Fruit fly (Drosophila melanogaster): Measurements from ENCODE around the gene CG4318.

CG4318 gene

dm6 chrX:13135702-13136101 lies 19.0 kb downstream of the CG4318 start (continued):
- no peak for TF ChIP-seq vfl (GFP tag; optimal IDR thresholded peaks at IDR 0.05)
- TF ChIP-seq E2f2 (GFP tag; IDR thresholded peaks at IDR 0.05), result 0 out of 2 replicates have a peak, but pooled peaks have one; percentile 33
- no peak for TF ChIP-seq CG13296 (GFP tag; optimal IDR thresholded peaks at IDR 0.05)
- TF ChIP-seq CG1647 (GFP tag; optimal IDR thresholded peaks at IDR 0.05), result no peak
- no peak for TF ChIP-seq Fer2 (tag; optimal IDR thresholded peaks at IDR 0.05)
- no peak for TF ChIP-seq cad (GFP tag; optimal IDR thresholded peaks at IDR 0.05)
- no peak for TF ChIP-seq Vsx1 (GFP tag; optimal IDR thresholded peaks at IDR 0.05)
- no peak for TF ChIP-seq Dip2 (GFP tag; IDR thresholded peaks at IDR 0.05)
- TF ChIP-seq CG10462 (GFP tag; optimal IDR thresholded peaks at IDR 0.05), result peak; percentile 17
- TF ChIP-seq CG6254 (GFP tag; optimal IDR thresholded peaks at IDR 0.05), result peak; percentile 9
- no peak for TF ChIP-seq CG6683 (GFP tag; optimal IDR thresholded peaks at IDR 0.05)
- peak; percentile 36 for TF ChIP-seq Atf3 (GFP tag; optimal IDR thresholded peaks at IDR 0.05)
- no peak for TF ChIP-seq ftz-f1 (GFP tag; optimal IDR thresholded peaks at IDR 0.05)
- peak; percentile 74 for TF ChIP-seq unpg (GFP tag; optimal IDR thresholded peaks at IDR 0.05)
- TF ChIP-seq CG34422 (GFP tag; IDR thresholded peaks at IDR 0.05), result peak; percentile 53; the same call in 2 of the 3 replicates
- no peak for TF ChIP-seq HLH54F (GFP tag; optimal IDR thresholded peaks at IDR 0.05)
- no peak for TF ChIP-seq psq (GFP tag; optimal IDR thresholded peaks at IDR 0.05)
- peak; percentile 39 for TF ChIP-seq CG10274 (GFP tag; optimal IDR thresholded peaks at IDR 0.05)
- peak; percentile 44; the same call in 1 of the 3 replicates for TF ChIP-seq Mrtf (GFP tag; IDR thresholded peaks at IDR 0.05)
- TF ChIP-seq Dref (GFP tag; IDR thresholded peaks at IDR 0.05), result no peak
- no peak for TF ChIP-seq CG11560 (tag; IDR thresholded peaks at IDR 0.05)
- TF ChIP-seq fru (optimal IDR thresholded peaks at IDR 0.05), result no peak
- no peak for TF ChIP-seq CG34224 (GFP tag; IDR thresholded peaks at IDR 0.05; ENCODE audit: partially characterized antibody)
- peak; percentile 52 for TF ChIP-seq bcd (GFP tag; optimal IDR thresholded peaks at IDR 0.05)
- TF ChIP-seq D19A (tag; optimal IDR thresholded peaks at IDR 0.05), result peak; percentile 28
- no peak for TF ChIP-seq HLHmδ (GFP tag; optimal IDR thresholded peaks at IDR 0.05)
- no peak for TF ChIP-seq TFAM (GFP tag; optimal IDR thresholded peaks at IDR 0.05)
- TF ChIP-seq chif (GFP tag; optimal IDR thresholded peaks at IDR 0.05), result peak; percentile 42 to 56
- TF ChIP-seq CG4404 (GFP tag; IDR thresholded peaks at IDR 0.05), result no peak
- no peak for TF ChIP-seq CG17186 (GFP tag; optimal IDR thresholded peaks at IDR 0.05)
- TF ChIP-seq E2f1 (GFP tag; IDR thresholded peaks at IDR 0.05), result peak; percentile 51; the same call in 1 of the 2 replicates
- TF ChIP-seq Sox102F (GFP tag; optimal IDR thresholded peaks at IDR 0.05), result peak; percentile 85
- no peak for TF ChIP-seq Bgb (GFP tag; IDR thresholded peaks at IDR 0.05; ENCODE audit: partially characterized antibody)
- TF ChIP-seq caup (GFP tag; optimal IDR thresholded peaks at IDR 0.05; ENCODE audit: severe bottlenecking), result peak; percentile 20
- TF ChIP-seq dmrt11E (tag; optimal IDR thresholded peaks at IDR 0.05), result no peak
- TF ChIP-seq twi (tag; optimal IDR thresholded peaks at IDR 0.05), result no peak
- TF ChIP-seq sim (GFP tag; IDR thresholded peaks at IDR 0.05), result peak; percentile 40; the same call in 1 of the 2 replicates
- peak; percentile 39 for TF ChIP-seq CG12769 (tag; optimal IDR thresholded peaks at IDR 0.05)
- TF ChIP-seq pho (GFP tag; optimal IDR thresholded peaks at IDR 0.05), result peak; percentile 2
- peak; percentile 31; the same call in 1 of the 2 replicates for TF ChIP-seq danr (GFP tag; IDR thresholded peaks at IDR 0.05)
- no peak for TF ChIP-seq hkb (optimal IDR thresholded peaks at IDR 0.05)
- TF ChIP-seq hkb (GFP tag; IDR thresholded peaks at IDR 0.05), result peak; percentile 68
- peak; percentile 13 for TF ChIP-seq CG17568 (GFP tag; optimal IDR thresholded peaks at IDR 0.05)
- TF ChIP-seq chn (GFP tag; optimal IDR thresholded peaks at IDR 0.05), result peak; percentile 25
- TF ChIP-seq Chrac-16 (GFP tag; optimal IDR thresholded peaks at IDR 0.05), result peak; percentile 46
- TF ChIP-seq CG31365 (tag; optimal IDR thresholded peaks at IDR 0.05), result no peak
- no peak for TF ChIP-seq insv (GFP tag; optimal IDR thresholded peaks at IDR 0.05)
- TF ChIP-seq BtbVII (GFP tag; optimal IDR thresholded peaks at IDR 0.05), result no peak
- no peak for TF ChIP-seq CG2202 (tag; optimal IDR thresholded peaks at IDR 0.05)
- no peak for TF ChIP-seq CG12236 (GFP tag; optimal IDR thresholded peaks at IDR 0.05)
- no peak for TF ChIP-seq CG6791 (GFP tag; IDR thresholded peaks at IDR 0.05; ENCODE audit: partially characterized antibody)
- no peak for TF ChIP-seq CG32767 (GFP tag; IDR thresholded peaks at IDR 0.05)
